Worm (Caenorhabditis elegans): ENCODE results near the gene H40L08.2.

Gene H40L08.2

DNA sequence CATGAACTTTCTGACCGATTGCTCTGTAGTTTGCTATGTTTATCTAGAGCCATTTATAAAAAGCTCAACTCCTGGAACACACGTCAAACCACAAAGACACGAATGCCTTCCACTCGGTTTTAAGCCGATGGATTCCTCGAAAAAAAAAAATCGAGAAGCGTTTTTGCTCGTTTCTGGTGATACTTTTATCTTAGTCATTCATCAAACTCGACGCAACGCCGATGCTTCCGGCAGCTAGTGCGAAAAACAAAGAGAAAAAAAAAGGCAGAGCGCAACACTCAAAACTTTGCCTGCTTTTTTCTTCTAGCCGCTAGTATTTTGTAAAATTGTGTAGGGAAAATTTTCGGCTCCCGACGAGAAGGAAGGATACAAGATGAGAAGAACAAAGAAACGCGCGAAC, 50.0 kb downstream of the H40L08.2 start:
- no peak for TF ChIP-seq hmg-1.2 (GFP tag; IDR thresholded peaks at IDR 0.05)
- no peak for TF ChIP-seq Y79H2A.3 (GFP tag; conservative IDR thresholded peaks at IDR 0.05)
- TF ChIP-seq unc-62 (GFP tag; optimal IDR thresholded peaks at IDR 0.05): no peak
- no peak for TF ChIP-seq mcd-1 (GFP tag; IDR thresholded peaks at IDR 0.05)
- no peak for TF ChIP-seq tlf-1 (GFP tag; optimal IDR thresholded peaks at IDR 0.05)
- no peak for TF ChIP-seq ceh-91 (GFP tag; IDR thresholded peaks at IDR 0.05)
- no peak for TF ChIP-seq mel-28 (tag; optimal IDR thresholded peaks at IDR 0.05; ENCODE audit: borderline replicate concordance)
- no peak for TF ChIP-seq lin-35 (GFP tag; optimal IDR thresholded peaks at IDR 0.05)
- TF ChIP-seq rcor-1 (GFP tag; IDR thresholded peaks at IDR 0.05): no peak
- TF ChIP-seq egl-44 (GFP tag; IDR thresholded peaks at IDR 0.05): no peak
- no peak for TF ChIP-seq efl-1 (GFP tag; optimal IDR thresholded peaks at IDR 0.05)
- no peak for TF ChIP-seq Y53F4B.3 (GFP tag; IDR thresholded peaks at IDR 0.05)
- TF ChIP-seq snpc-3.4 (tag; optimal IDR thresholded peaks at IDR 0.05): no peak
- no peak for TF ChIP-seq mxl-1 (tag; optimal IDR thresholded peaks at IDR 0.05)
- TF ChIP-seq nhr-90 (tag; optimal IDR thresholded peaks at IDR 0.05): no peak
